Worm (Caenorhabditis elegans) whole organism, L3 larva: ENCODE measurements around the gene his-73.
A peak's percentile ranks its signal among the peaks of the same experiment; 100 is the strongest.

ENCODE experiments used
- R02D3.7 ChIP-seq: fragments of 150-350 bp; optimal IDR thresholded peaks from 2 replicates; lab custom pipeline; 2014; ENCODE audit warnings: missing biosample characterization, missing genetic modification characterization
- ZK546.5 ChIP-seq: sonication (generic microtip); optimal IDR thresholded peaks from 2 replicates; lab custom pipeline; 2017; ENCODE audit warnings: missing biosample characterization, missing genetic modification characterization
- aly-2 ChIP-seq: fragments of 150-350 bp; optimal IDR thresholded peaks from 2 replicates; lab custom pipeline; 2014; ENCODE audit warnings: missing biosample characterization, missing genetic modification characterization
- ama-1 ChIP-seq: fragments of 150-350 bp; optimal IDR thresholded peaks from 2 replicates; lab custom pipeline; 2018
- ceh-16 ChIP-seq: sonication (generic microtip); optimal IDR thresholded peaks from 2 replicates; lab custom pipeline; 2017; ENCODE audit warnings: missing biosample characterization, missing genetic modification characterization
- ceh-28 ChIP-seq: fragments of 150-350 bp; optimal IDR thresholded peaks from 2 replicates; lab custom pipeline; 2014; ENCODE audit warnings: missing biosample characterization, missing genetic modification reagents, missing genetic modification characterization
- ceh-82 ChIP-seq: fragments of 150-350 bp; optimal IDR thresholded peaks from 2 replicates; lab custom pipeline; 2014; ENCODE audit warnings: missing biosample characterization, missing genetic modification characterization
- daf-12 ChIP-seq: fragments of 150-350 bp; optimal IDR thresholded peaks from 2 replicates; lab custom pipeline; 2014; ENCODE audit warnings: missing biosample characterization, missing genetic modification reagents, missing genetic modification characterization
- egl-27 ChIP-seq: sonication (generic microtip); optimal IDR thresholded peaks from 4 replicates; lab custom pipeline; 2017; ENCODE audit warnings: missing biosample characterization, missing genetic modification reagents, missing genetic modification characterization
- egl-5 ChIP-seq: fragments of 150-350 bp; optimal IDR thresholded peaks from 2 replicates; lab custom pipeline; 2017; ENCODE audit warnings: missing biosample characterization, missing genetic modification reagents, missing genetic modification characterization, inconsistent platforms
- elt-1 ChIP-seq: fragments of 150-350 bp; optimal IDR thresholded peaks from 2 replicates; lab custom pipeline; 2014; ENCODE audit warnings: missing biosample characterization, missing genetic modification characterization
- elt-2 ChIP-seq: sonication (generic microtip); optimal IDR thresholded peaks from 2 replicates; lab custom pipeline; 2016; ENCODE audit warnings: missing genetic modification reagents, mild to moderate bottlenecking, missing genetic modification characterization, missing compliant biosample characterization
- elt-3 ChIP-seq, 3 experiments: fragments of 150-350 bp in 1 of 3; sonication (generic microtip) in 2 of 3; optimal IDR thresholded peaks; 2 replicates in 2 of 3; 4 replicates in 1 of 3; lab custom pipeline; 2014 to 2017; ENCODE audit warnings: missing biosample characterization in 3 of 3, missing genetic modification characterization in 3 of 3
- eor-1 ChIP-seq, 2 experiments: fragments of 150-350 bp; optimal IDR thresholded peaks; 2 replicates each; lab custom pipeline; 2014 to 2018; ENCODE audit warnings: missing biosample characterization in 2 of 2, missing genetic modification characterization in 2 of 2
- fkh-10 ChIP-seq: sonication (generic microtip); optimal IDR thresholded peaks from 2 replicates; lab custom pipeline; 2017; ENCODE audit warnings: missing biosample characterization, missing genetic modification reagents, missing genetic modification characterization
- fkh-2 ChIP-seq: fragments of 150-350 bp; optimal IDR thresholded peaks from 2 replicates; lab custom pipeline; 2014; ENCODE audit warnings: missing biosample characterization, missing genetic modification reagents, missing genetic modification characterization
- fos-1 ChIP-seq: fragments of 150-350 bp; optimal IDR thresholded peaks from 2 replicates; lab custom pipeline; 2014; ENCODE audit warnings: missing biosample characterization, missing genetic modification characterization
- hmg-11 ChIP-seq: sonication (generic microtip); optimal IDR thresholded peaks from 2 replicates; lab custom pipeline; 2016; ENCODE audit warnings: missing genetic modification characterization, missing compliant biosample characterization
- jun-1 ChIP-seq: fragments of 150-350 bp; optimal IDR thresholded peaks from 2 replicates; lab custom pipeline; 2014; ENCODE audit warnings: missing biosample characterization, missing genetic modification reagents, missing genetic modification characterization
- lin-15B ChIP-seq: fragments of 150-350 bp; optimal IDR thresholded peaks from 2 replicates; lab custom pipeline; 2014; ENCODE audit warnings: missing biosample characterization, missing genetic modification characterization
- lin-39 ChIP-seq: fragments of 150-350 bp; optimal IDR thresholded peaks from 2 replicates; lab custom pipeline; 2018; ENCODE audit warnings: missing biosample characterization, missing genetic modification reagents, missing genetic modification characterization
- lsy-12 ChIP-seq: sonication (generic microtip); optimal IDR thresholded peaks from 2 replicates; lab custom pipeline; 2016; ENCODE audit warnings: mild to moderate bottlenecking, missing genetic modification characterization, missing compliant biosample characterization
- mml-1 ChIP-seq: fragments of 150-350 bp; sonication (generic microtip); optimal IDR thresholded peaks from 3 replicates; lab custom pipeline; 2014; ENCODE audit warnings: missing biosample characterization, missing genetic modification characterization
- nfya-1 ChIP-seq: sonication (generic microtip); optimal IDR thresholded peaks from 2 replicates; lab custom pipeline; 2017; ENCODE audit warnings: missing genetic modification characterization, mild to moderate bottlenecking, missing compliant biosample characterization, antibody characterized with exemption, moderate library complexity; ENCODE audit not compliant: insufficient read depth
- nhr-11 ChIP-seq: fragments of 150-350 bp; optimal IDR thresholded peaks from 2 replicates; lab custom pipeline; 2014; ENCODE audit warnings: missing biosample characterization, missing genetic modification characterization
- nhr-12 ChIP-seq: fragments of 150-350 bp; optimal IDR thresholded peaks from 2 replicates; lab custom pipeline; 2014; ENCODE audit warnings: missing biosample characterization, missing genetic modification characterization
- nhr-23 ChIP-seq: fragments of 150-350 bp; optimal IDR thresholded peaks from 2 replicates; lab custom pipeline; 2014; ENCODE audit warnings: missing biosample characterization, missing genetic modification reagents, missing genetic modification characterization
- nhr-237 ChIP-seq: fragments of 150-350 bp; optimal IDR thresholded peaks from 2 replicates; lab custom pipeline; 2014; ENCODE audit warnings: missing biosample characterization, missing genetic modification characterization
- nhr-25 ChIP-seq: sonication (generic microtip); optimal IDR thresholded peaks from 2 replicates; lab custom pipeline; 2017; ENCODE audit warnings: missing biosample characterization, missing genetic modification characterization
- nhr-28 ChIP-seq: fragments of 150-350 bp; optimal IDR thresholded peaks from 2 replicates; lab custom pipeline; 2014; ENCODE audit warnings: missing biosample characterization, missing genetic modification characterization
- nhr-43 ChIP-seq: sonication (generic microtip); optimal IDR thresholded peaks from 2 replicates; lab custom pipeline; 2016; ENCODE audit warnings: mild to moderate bottlenecking, missing genetic modification characterization, missing compliant biosample characterization; ENCODE audit not compliant: poor library complexity, severe bottlenecking
- nhr-67 ChIP-seq: fragments of 150-350 bp; optimal IDR thresholded peaks from 2 replicates; lab custom pipeline; 2014; ENCODE audit warnings: missing biosample characterization, missing genetic modification characterization
- nhr-76 ChIP-seq: fragments of 150-350 bp; sonication (generic microtip); optimal IDR thresholded peaks from 5 replicates; lab custom pipeline; 2014; ENCODE audit warnings: missing biosample characterization, missing genetic modification characterization
- nhr-77 ChIP-seq: fragments of 150-350 bp; optimal IDR thresholded peaks from 2 replicates; lab custom pipeline; 2014; ENCODE audit warnings: missing biosample characterization, missing genetic modification characterization
- pha-4 ChIP-seq: fragments of 150-350 bp; optimal IDR thresholded peaks from 2 replicates; lab custom pipeline; 2014; ENCODE audit warnings: missing biosample characterization, missing genetic modification reagents, missing genetic modification characterization
- pqm-1 ChIP-seq: fragments of 150-350 bp; optimal IDR thresholded peaks from 2 replicates; lab custom pipeline; 2017; ENCODE audit warnings: missing biosample characterization, missing genetic modification characterization, inconsistent platforms
- sea-2 ChIP-seq: fragments of 150-350 bp; sonication (generic microtip); optimal IDR thresholded peaks from 4 replicates; lab custom pipeline; 2014; ENCODE audit warnings: missing biosample characterization, missing genetic modification reagents, missing genetic modification characterization
- skn-1 ChIP-seq: fragments of 150-350 bp; optimal IDR thresholded peaks from 2 replicates; lab custom pipeline; 2014; ENCODE audit warnings: missing biosample characterization, missing genetic modification characterization
- tbx-2 ChIP-seq: sonication (generic microtip); optimal IDR thresholded peaks from 2 replicates; lab custom pipeline; 2016; ENCODE audit warnings: mild to moderate bottlenecking, missing genetic modification characterization, missing compliant biosample characterization
- unc-39 ChIP-seq: sonication (generic microtip); optimal IDR thresholded peaks from 4 replicates; lab custom pipeline; 2017; ENCODE audit warnings: missing biosample characterization, missing genetic modification characterization
- unc-62 ChIP-seq: fragments of 150-350 bp; sonication (generic microtip); optimal IDR thresholded peaks from 4 replicates; lab custom pipeline; 2014; ENCODE audit warnings: missing biosample characterization, missing genetic modification reagents, missing genetic modification characterization
- zag-1 ChIP-seq: fragments of 150-350 bp; optimal IDR thresholded peaks from 2 replicates; lab custom pipeline; 2014; ENCODE audit warnings: missing biosample characterization, missing genetic modification characterization
- ztf-11 ChIP-seq: fragments of 150-350 bp; optimal IDR thresholded peaks from 2 replicates; lab custom pipeline; 2014; ENCODE audit warnings: missing biosample characterization, missing genetic modification characterization
- ztf-4 ChIP-seq: fragments of 150-350 bp; optimal IDR thresholded peaks from 2 replicates; lab custom pipeline; 2014; ENCODE audit warnings: missing biosample characterization, missing genetic modification characterization

Gene his-73

DNA sequence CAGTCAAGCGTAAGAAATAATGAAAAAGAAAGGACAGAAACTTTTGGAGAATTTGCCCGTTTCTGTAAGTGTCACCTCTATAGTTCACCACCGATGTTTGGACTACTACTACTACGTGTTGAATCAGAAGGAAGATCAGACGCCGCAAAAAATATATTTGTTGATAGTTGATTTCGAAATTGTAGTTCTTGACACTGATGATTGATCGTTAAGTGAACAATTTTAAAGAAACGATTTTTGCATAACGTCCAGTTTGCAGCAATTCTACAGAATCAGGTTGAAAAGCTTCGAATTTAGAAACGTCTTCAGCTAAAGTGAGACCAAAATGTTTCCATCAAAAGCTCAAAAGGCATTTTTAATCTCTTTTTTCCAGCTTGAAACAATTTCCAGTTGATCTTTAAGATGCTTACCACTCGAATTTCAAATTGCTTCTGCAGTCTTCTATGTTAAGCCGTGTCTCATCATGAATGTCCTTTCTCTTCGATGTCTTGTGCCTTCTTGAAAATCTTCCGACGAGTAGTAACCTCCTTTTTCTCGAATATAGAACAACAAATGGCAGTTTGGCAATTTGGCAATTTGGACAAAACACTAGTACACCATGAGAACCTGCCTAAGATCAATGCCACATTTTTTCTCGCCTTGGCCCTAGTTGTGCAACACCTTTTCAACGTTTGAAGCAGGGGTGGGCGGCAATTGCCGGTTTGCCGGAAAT is 12.4 kb downstream of the his-73 start:
- no peak for TF ChIP-seq ztf-4 (tag; lab: Kevin White, UChicago)
- no peak for TF ChIP-seq R02D3.7 (tag; lab: Kevin White, UChicago)
- peak; percentile 52 for TF ChIP-seq ama-1 (lab: Kevin White, UChicago)

DNA sequence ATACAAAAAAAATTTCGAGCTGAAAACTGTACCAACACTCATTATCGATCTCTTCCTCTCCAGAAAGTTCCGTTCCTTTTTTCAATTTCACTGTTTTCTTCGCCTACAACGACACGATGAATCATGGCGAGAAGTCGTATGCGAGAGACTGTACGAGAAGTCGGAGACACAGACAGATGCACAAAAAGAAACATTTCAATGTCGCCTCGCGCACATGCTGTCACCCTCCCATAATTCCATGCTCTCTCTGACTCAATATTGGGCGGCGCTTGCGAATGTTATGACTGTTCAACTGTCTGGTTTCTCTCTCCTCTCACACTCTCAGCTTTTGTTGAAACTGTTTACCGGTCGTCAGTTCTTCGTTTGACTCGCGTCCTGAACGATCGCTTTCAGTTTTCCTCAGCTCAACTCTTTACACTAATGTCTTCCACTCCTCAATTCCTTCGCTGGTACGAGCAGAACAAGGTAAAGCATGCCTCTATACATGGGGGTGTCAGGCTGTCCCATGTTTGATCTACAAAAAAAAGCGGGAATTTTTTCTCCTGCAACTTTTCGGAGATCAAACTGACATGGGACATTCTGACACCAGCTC is 13.3 kb downstream of the his-73 start:
- peak; percentile 41 for TF ChIP-seq nhr-25
- no peak for TF ChIP-seq aly-2 (tag; lab: Kevin White, UChicago)
- TF ChIP-seq skn-1 (tag; lab: Kevin White, UChicago), result no peak
- TF ChIP-seq pha-4 (tag; lab: Kevin White, UChicago), result peak; percentile 75
- TF ChIP-seq pqm-1 (tag; lab: Kevin White, UChicago), result no peak
- TF ChIP-seq hmg-11 (tag; lab: Kevin White, UChicago), result peak; percentile 29
- peak; percentile 32 for TF ChIP-seq lin-39 (tag; lab: Kevin White, UChicago)
- TF ChIP-seq nfya-1, result peak; percentile 33
- peak; percentile 2 for TF ChIP-seq nhr-23 (tag; lab: Kevin White, UChicago)

DNA sequence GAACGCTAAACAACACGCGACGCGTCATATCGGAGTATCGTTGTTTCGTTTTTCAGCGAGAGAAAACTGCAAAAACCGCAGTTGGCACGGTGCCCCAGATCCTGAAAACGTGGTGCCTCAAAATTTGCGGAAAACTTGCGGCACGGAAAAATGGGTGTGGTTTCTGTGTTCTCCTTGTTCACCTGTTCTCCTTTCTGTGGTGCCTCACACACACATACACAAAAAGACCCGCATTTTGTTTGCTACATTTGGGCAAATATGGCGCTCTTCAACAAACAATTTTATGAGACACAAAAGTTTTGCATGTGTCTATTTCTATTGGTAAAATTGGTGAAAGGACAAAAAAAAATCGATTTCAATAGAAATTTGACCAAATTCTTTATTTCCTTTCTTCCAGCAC is 15.3 kb downstream of the his-73 start:
- TF ChIP-seq pha-4 (tag; lab: Kevin White, UChicago) (peak; percentile 87), nhr-43 (tag; lab: Kevin White, UChicago) (no peak), skn-1 (tag; lab: Kevin White, UChicago) (no peak)

DNA sequence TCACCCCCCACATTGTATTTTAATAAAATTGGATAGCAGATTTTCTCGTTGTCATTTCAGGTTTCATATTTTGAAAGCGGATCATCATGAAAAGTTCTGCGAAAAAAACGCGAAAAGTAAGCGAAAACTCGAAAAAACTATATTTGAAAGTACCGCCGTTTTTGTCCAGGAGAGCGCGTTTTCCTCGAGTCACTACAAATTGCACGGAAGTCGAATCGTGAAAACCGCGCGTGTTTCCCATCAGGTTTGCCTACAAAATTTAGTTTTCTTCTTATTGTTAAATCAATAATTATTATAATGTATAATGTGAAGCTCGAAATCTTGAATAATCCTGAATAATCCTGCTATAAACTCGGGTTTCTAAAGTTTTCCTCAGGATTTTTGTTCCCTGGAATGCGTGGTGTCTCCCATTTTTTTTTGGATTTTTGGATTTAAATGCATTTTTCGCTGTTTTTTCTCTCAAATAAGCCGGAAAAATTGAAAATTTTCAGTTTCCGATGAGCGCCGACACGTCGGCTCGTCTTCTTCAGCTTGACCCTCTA is 16.2 kb downstream of the his-73 start, which contains the start of gene btf-1:
Gene btf-1, plus strand, starts transcription at position 492 of the 542 bp plus-strand sequence.
- no peak for TF ChIP-seq ceh-82 (tag; lab: Kevin White, UChicago)
- peak; percentile 49 for TF ChIP-seq nhr-23 (tag; lab: Kevin White, UChicago)
- no peak for TF ChIP-seq aly-2 (tag; lab: Kevin White, UChicago)
- TF ChIP-seq ztf-4 (tag; lab: Kevin White, UChicago), result no peak
- TF ChIP-seq pha-4 (tag; lab: Kevin White, UChicago), result peak; percentile 78
- no peak for TF ChIP-seq daf-12
- no peak for TF ChIP-seq elt-1 (tag; lab: Kevin White, UChicago)
- TF ChIP-seq egl-27, result no peak
- TF ChIP-seq unc-62 (GFP tag; lab: Kevin White, UChicago), result no peak
- no peak for TF ChIP-seq nhr-12 (tag; lab: Kevin White, UChicago)
- TF ChIP-seq sea-2 (GFP tag; lab: Kevin White, UChicago), result no peak
- peak; percentile 54 for TF ChIP-seq jun-1 (tag; lab: Kevin White, UChicago)
- peak; percentile 60 for TF ChIP-seq skn-1 (tag; lab: Kevin White, UChicago)
- peak; percentile 87 for TF ChIP-seq lin-15B (tag; lab: Kevin White, UChicago)
- TF ChIP-seq tbx-2 (tag; lab: Kevin White, UChicago), result no peak
- no peak for TF ChIP-seq nhr-67 (tag; lab: Kevin White, UChicago)
- peak; percentile 20 for TF ChIP-seq nhr-25
- no peak for TF ChIP-seq fos-1 (tag; lab: Kevin White, UChicago)
- no peak for TF ChIP-seq ZK546.5 (tag; lab: Kevin White, UChicago)
- TF ChIP-seq nhr-76 (tag; lab: Kevin White, UChicago), result no peak
- no peak for TF ChIP-seq zag-1 (tag; lab: Kevin White, UChicago)
- TF ChIP-seq unc-39 (tag; lab: Kevin White, UChicago), result no peak
- peak; percentile 68 for TF ChIP-seq nfya-1
- TF ChIP-seq R02D3.7 (tag; lab: Kevin White, UChicago), result peak; percentile 66
- peak; percentile 70 for TF ChIP-seq fkh-10 (GFP tag; lab: Kevin White, UChicago)
- peak; percentile 44 for TF ChIP-seq lin-39 (tag; lab: Kevin White, UChicago)
- TF ChIP-seq hmg-11 (tag; lab: Kevin White, UChicago), result peak; percentile 61
- TF ChIP-seq egl-5 (tag; lab: Kevin White, UChicago), result peak; percentile 50
- TF ChIP-seq ceh-16 (tag; lab: Kevin White, UChicago), result no peak
- peak; percentile 70 for TF ChIP-seq lsy-12
- TF ChIP-seq ceh-28, result peak; percentile 45
- TF ChIP-seq nhr-11 (tag; lab: Kevin White, UChicago), result no peak
- no peak for TF ChIP-seq mml-1 (tag; lab: Kevin White, UChicago)
- no peak for TF ChIP-seq eor-1 (tag; optimal IDR thresholded peaks at IDR 0.05; lab: Kevin White, UChicago)
- TF ChIP-seq elt-3 (tag; optimal IDR thresholded peaks at IDR 0.05; lab: Kevin White, UChicago), result no peak
- TF ChIP-seq fkh-2 (tag; lab: Kevin White, UChicago), result no peak
- TF ChIP-seq nhr-237 (tag; lab: Kevin White, UChicago), result no peak
- TF ChIP-seq nhr-28 (tag; lab: Kevin White, UChicago), result no peak
- TF ChIP-seq elt-2 (tag; lab: Kevin White, UChicago), result peak; percentile 51
- peak; percentile 76 for TF ChIP-seq nhr-77 (tag; lab: Kevin White, UChicago)
- TF ChIP-seq pqm-1 (tag; lab: Kevin White, UChicago), result peak; percentile 5
- TF ChIP-seq ztf-11, result no peak
